Fruit fly (Drosophila melanogaster) whole organism, embryonic: Measurements from ENCODE around the gene defl.

Experiments
- Ada2b ChIP-seq: fragments of 200-800 bp; sonication (Bioruptor generic); IDR thresholded peaks from 2 replicates; pipeline ENCODE4 v1.3.6; 2022; ENCODE audit warnings: missing biosample characterization, missing genetic modification characterization
- Atf6 ChIP-seq: fragments of 200-800 bp; sonication (Bioruptor generic); IDR thresholded peaks from 2 replicates; pipeline ENCODE4 v1.3.6; 2022; ENCODE audit warnings: missing biosample characterization, missing genetic modification characterization
- BtbVII ChIP-seq: fragments of 200-800 bp; sonication (Bioruptor generic); optimal IDR thresholded peaks from 3 replicates; lab custom pipeline; 2017; ENCODE audit warnings: missing biosample characterization, mild to moderate bottlenecking, missing genetic modification characterization
- C15 ChIP-seq: fragments of 200-800 bp; sonication (Bioruptor generic); IDR thresholded peaks from 3 replicates; pipeline ENCODE4 v1.3.6; 2022; ENCODE audit warnings: missing biosample characterization, missing genetic modification characterization
- CG10321 ChIP-seq: fragments of 200-800 bp; sonication (Bioruptor generic); IDR thresholded peaks from 2 replicates; pipeline ENCODE4 v1.3.6; 2022; ENCODE audit warnings: missing biosample characterization, missing genetic modification characterization
- CG10979 ChIP-seq: fragments of 200-800 bp; sonication (Bioruptor generic); optimal IDR thresholded peaks from 2 replicates; lab custom pipeline; 2018; ENCODE audit warnings: missing biosample characterization, mild to moderate bottlenecking, missing genetic modification characterization, moderate library complexity
- CG11247 ChIP-seq: fragments of 200-800 bp; sonication (Bioruptor generic); IDR thresholded peaks from 2 replicates; pipeline ENCODE4 v1.3.6; 2022; ENCODE audit warnings: missing biosample characterization, missing genetic modification characterization
- CG12659 ChIP-seq: fragments of 200-800 bp; sonication (Bioruptor generic); optimal IDR thresholded peaks from 3 replicates; lab custom pipeline; 2017; ENCODE audit warnings: mild to moderate bottlenecking, missing biosample characterization, missing genetic modification reagents, missing genetic modification characterization
- CG13775 ChIP-seq: fragments of 200-800 bp; sonication (Bioruptor generic); optimal IDR thresholded peaks from 3 replicates; lab custom pipeline; 2017; ENCODE audit warnings: missing biosample characterization, mild to moderate bottlenecking, missing genetic modification characterization
- CG14667 ChIP-seq: fragments of 200-800 bp; sonication (Bioruptor generic); IDR thresholded peaks from 2 replicates; pipeline ENCODE4 v1.3.6; 2022; ENCODE audit warnings: missing biosample characterization, missing genetic modification characterization
- CG1603 ChIP-seq: fragments of 200-800 bp; sonication (Bioruptor generic); optimal IDR thresholded peaks from 2 replicates; lab custom pipeline; 2019; ENCODE audit warnings: missing biosample characterization, mild to moderate bottlenecking, missing genetic modification characterization, moderate library complexity
- CG2129 ChIP-seq: fragments of 200-800 bp; sonication (Bioruptor generic); IDR thresholded peaks from 2 replicates; pipeline ENCODE4 v1.3.6; 2022; ENCODE audit warnings: missing biosample characterization, missing genetic modification characterization; ENCODE audit not compliant: partially characterized antibody
- CG2202 ChIP-seq: fragments of 200-800 bp; sonication (Bioruptor generic); optimal IDR thresholded peaks from 2 replicates; lab custom pipeline; 2018; ENCODE audit warnings: missing biosample characterization, mild to moderate bottlenecking, missing genetic modification characterization
- CG30403 ChIP-seq: fragments of 200-800 bp; sonication (Bioruptor generic); optimal IDR thresholded peaks from 3 replicates; lab custom pipeline; 2016; ENCODE audit warnings: missing biosample characterization, missing genetic modification characterization
- CG32532 ChIP-seq: fragments of 200-800 bp; sonication (Bioruptor generic); IDR thresholded peaks from 2 replicates; pipeline ENCODE4 v1.3.6; 2022; ENCODE audit warnings: missing biosample characterization, missing genetic modification characterization
- CG34422 ChIP-seq: fragments of 200-800 bp; sonication (Bioruptor generic); IDR thresholded peaks from 3 replicates; pipeline ENCODE4 v1.3.6; 2022; ENCODE audit warnings: missing biosample characterization, missing genetic modification characterization
- CG5245 ChIP-seq: fragments of 200-800 bp; sonication (Bioruptor generic); optimal IDR thresholded peaks from 3 replicates; lab custom pipeline; 2016; ENCODE audit warnings: missing biosample characterization, missing genetic modification characterization
- CG7786 ChIP-seq: fragments of 200-800 bp; sonication (Bioruptor generic); optimal IDR thresholded peaks from 2 replicates; lab custom pipeline; 2016; ENCODE audit warnings: missing biosample characterization, missing genetic modification characterization
- CG7928 ChIP-seq: fragments of 200-800 bp; sonication (Bioruptor generic); optimal IDR thresholded peaks from 2 replicates; lab custom pipeline; 2017; ENCODE audit warnings: missing biosample characterization, mild to moderate bottlenecking, missing genetic modification characterization
- CG8290 ChIP-seq, 3 experiments: fragments of 200-800 bp; sonication (Bioruptor generic); optimal IDR thresholded peaks; 2 replicates each; lab custom pipeline; 2016 to 2019; ENCODE audit warnings: missing biosample characterization in 3 of 3, missing genetic modification characterization in 3 of 3, mild to moderate bottlenecking in 2 of 3, moderate library complexity in 1 of 3
- CG9215 ChIP-seq: fragments of 200-800 bp; sonication (Bioruptor generic); IDR thresholded peaks from 2 replicates; pipeline ENCODE4 v1.3.6; 2022; ENCODE audit warnings: missing biosample characterization, missing genetic modification characterization
- CG9609 ChIP-seq: fragments of 200-800 bp; sonication (Bioruptor generic); optimal IDR thresholded peaks from 3 replicates; lab custom pipeline; 2016; ENCODE audit warnings: missing biosample characterization, missing genetic modification characterization
- CG9932 ChIP-seq: fragments of 200-800 bp; sonication (Bioruptor generic); IDR thresholded peaks from 2 replicates; pipeline ENCODE4 v1.3.6; 2022; ENCODE audit warnings: missing biosample characterization, missing genetic modification characterization
- Gsc ChIP-seq: fragments of 200-800 bp; sonication (Bioruptor generic); IDR thresholded peaks from 2 replicates; pipeline ENCODE4 v1.3.6; 2022; ENCODE audit warnings: missing biosample characterization, missing genetic modification characterization
- HLH3B ChIP-seq: fragments of 200-800 bp; sonication (Bioruptor generic); IDR thresholded peaks from 2 replicates; pipeline ENCODE4 v1.3.6; 2022; ENCODE audit warnings: missing biosample characterization, missing genetic modification characterization
- HLHmδ ChIP-seq: fragments of 200-800 bp; sonication (Bioruptor generic); optimal IDR thresholded peaks from 2 replicates; lab custom pipeline; 2018; ENCODE audit warnings: missing biosample characterization, mild to moderate bottlenecking, missing genetic modification characterization, moderate library complexity
- Hey ChIP-seq: fragments of 200-800 bp; sonication (Bioruptor generic); optimal IDR thresholded peaks from 3 replicates; lab custom pipeline; 2018; ENCODE audit warnings: missing biosample characterization, mild to moderate bottlenecking, missing genetic modification characterization
- Hmr ChIP-seq: fragments of 200-800 bp; sonication (Bioruptor generic); optimal IDR thresholded peaks from 3 replicates; lab custom pipeline; 2017; ENCODE audit warnings: mild to moderate bottlenecking, missing biosample characterization, missing genetic modification reagents, missing genetic modification characterization
- Opbp ChIP-seq: fragments of 200-800 bp; sonication (Bioruptor generic); IDR thresholded peaks from 3 replicates; pipeline ENCODE4 v1.3.6; 2022; ENCODE audit warnings: missing biosample characterization, missing genetic modification characterization; ENCODE audit not compliant: partially characterized antibody
- Rx ChIP-seq: fragments of 200-800 bp; sonication (Bioruptor generic); IDR thresholded peaks from 2 replicates; pipeline ENCODE4 v1.3.6; 2022; ENCODE audit warnings: missing biosample characterization, missing genetic modification characterization
- Six4 ChIP-seq: fragments of 200-800 bp; sonication (Bioruptor generic); optimal IDR thresholded peaks from 2 replicates; lab custom pipeline; 2016; ENCODE audit warnings: missing biosample characterization, missing genetic modification characterization
- Taf1 ChIP-seq: fragments of 200-800 bp; sonication (Bioruptor generic); IDR thresholded peaks from 2 replicates; pipeline ENCODE4 v1.3.6; 2022; ENCODE audit warnings: missing biosample characterization, missing genetic modification characterization
- Trl ChIP-seq, 3 experiments: fragments of >200 bp in 2 of 3; fragments of 200-800 bp in 1 of 3; sonication (Bioruptor generic) in 1 of 3; optimal IDR thresholded peaks; 2 replicates in 1 of 3; 3 replicates in 2 of 3; lab custom pipeline; 2016 to 2017; ENCODE audit warnings: missing biosample characterization in 1 of 3, missing genetic modification characterization in 1 of 3
- Usf ChIP-seq: fragments of 200-800 bp; sonication (Bioruptor generic); optimal IDR thresholded peaks from 2 replicates; lab custom pipeline; 2017; ENCODE audit warnings: missing genotype, missing biosample characterization, missing genetic modification characterization
- ac ChIP-seq: fragments of 200-800 bp; sonication (Bioruptor generic); optimal IDR thresholded peaks from 3 replicates; lab custom pipeline; 2017; ENCODE audit warnings: missing biosample characterization, mild to moderate bottlenecking, missing genetic modification characterization
- aop ChIP-seq: fragments of 200-800 bp; sonication (Bioruptor generic); IDR thresholded peaks from 2 replicates; pipeline ENCODE4 v1.3.6; 2022; ENCODE audit warnings: missing biosample characterization, missing genetic modification characterization
- emc ChIP-seq: fragments of 200-800 bp; sonication (Bioruptor generic); optimal IDR thresholded peaks from 2 replicates; lab custom pipeline; 2016; ENCODE audit warnings: missing biosample characterization, missing genetic modification characterization
- gem ChIP-seq: fragments of 200-800 bp; sonication (Bioruptor generic); optimal IDR thresholded peaks from 2 replicates; lab custom pipeline; 2019; ENCODE audit warnings: missing biosample characterization, mild to moderate bottlenecking, missing genetic modification characterization, moderate library complexity
- lab ChIP-seq: fragments of 200-800 bp; sonication (Bioruptor generic); optimal IDR thresholded peaks from 3 replicates; lab custom pipeline; 2017; ENCODE audit warnings: missing biosample characterization, missing genetic modification characterization, mild to moderate bottlenecking, moderate library complexity, missing genetic modification reagents
- lov ChIP-seq, 2 experiments: fragments of 200-800 bp in 1 of 2; fragments of >200 bp in 1 of 2; sonication (Bioruptor generic) in 1 of 2; IDR thresholded peaks in 1 of 2; optimal IDR thresholded peaks in 1 of 2; 2 replicates in 1 of 2; 3 replicates in 1 of 2; pipeline versions ENCODE4 v1.3.6 to Lab custom; 2017 to 2022; ENCODE audit warnings: missing biosample characterization in 1 of 2, missing genetic modification characterization in 1 of 2
- nerfin-1 ChIP-seq: fragments of 200-800 bp; sonication (Bioruptor generic); optimal IDR thresholded peaks from 3 replicates; lab custom pipeline; 2019; ENCODE audit warnings: missing biosample characterization, mild to moderate bottlenecking, missing genetic modification characterization, moderate library complexity
- nom ChIP-seq: fragments of 200-800 bp; sonication (Bioruptor generic); optimal IDR thresholded peaks from 2 replicates; lab custom pipeline; 2017; ENCODE audit warnings: missing biosample characterization, missing genetic modification characterization, mild to moderate bottlenecking, moderate library complexity, missing genetic modification reagents
- phol ChIP-seq: fragments of 200-800 bp; sonication (Bioruptor generic); optimal IDR thresholded peaks from 3 replicates; lab custom pipeline; 2018; ENCODE audit warnings: missing biosample characterization, mild to moderate bottlenecking, missing genetic modification characterization, moderate library complexity
- pita ChIP-seq: fragments of 200-800 bp; sonication (Bioruptor generic); optimal IDR thresholded peaks from 2 replicates; lab custom pipeline; 2017; ENCODE audit warnings: missing biosample characterization, mild to moderate bottlenecking, missing genetic modification characterization
- ro ChIP-seq: fragments of 200-800 bp; sonication (Bioruptor generic); IDR thresholded peaks from 2 replicates; pipeline ENCODE4 v1.3.6; 2022; ENCODE audit warnings: missing biosample characterization, missing genetic modification characterization
- row ChIP-seq: fragments of 200-800 bp; sonication (Bioruptor generic); IDR thresholded peaks from 3 replicates; pipeline ENCODE4 v1.3.6; 2022; ENCODE audit warnings: missing biosample characterization, missing genetic modification characterization
- slou ChIP-seq: fragments of 200-800 bp; sonication (Bioruptor generic); optimal IDR thresholded peaks from 3 replicates; lab custom pipeline; 2016; ENCODE audit warnings: missing biosample characterization, missing genetic modification characterization
- trem ChIP-seq: fragments of 200-800 bp; optimal IDR thresholded peaks from 3 replicates; lab custom pipeline; 2019; ENCODE audit warnings: missing biosample characterization, mild to moderate bottlenecking, missing genetic modification characterization, moderate library complexity

Gene defl

DNA sequence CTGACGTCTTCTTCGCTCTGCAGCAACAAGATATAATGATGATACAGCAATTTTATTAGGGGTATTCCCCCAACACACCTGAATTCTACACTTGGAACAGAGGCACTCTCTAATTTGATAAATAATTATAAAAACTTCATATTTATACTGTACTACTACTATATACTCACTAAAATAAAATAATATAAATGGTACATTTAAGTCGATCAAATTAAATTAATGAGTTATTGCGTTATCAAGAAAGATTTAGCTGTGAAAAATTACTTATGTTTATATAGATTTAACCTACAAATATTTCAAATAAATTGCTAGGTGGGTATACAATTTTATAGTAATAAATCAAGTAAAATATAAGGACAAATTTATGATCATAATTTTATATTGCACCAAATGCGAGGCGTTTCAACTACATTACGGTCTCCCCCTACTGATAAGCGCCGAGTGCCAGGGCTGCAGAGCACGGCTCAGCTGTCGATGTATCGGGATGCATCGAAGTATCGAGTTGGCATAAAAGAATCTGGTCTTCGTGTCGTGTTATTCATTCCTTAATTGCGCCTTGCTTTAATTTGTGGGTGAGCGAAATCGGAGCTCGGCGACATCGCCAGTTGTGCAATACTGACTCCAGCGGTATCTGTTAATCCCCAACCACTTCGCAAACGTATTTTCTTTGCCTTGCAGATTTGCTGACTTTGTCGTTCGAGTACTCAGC lies 9.2 kb upstream of the defl start, which contains the start of gene vsg (continued):
- peak; percentile 91 for TF ChIP-seq CG13775 (GFP tag; lab: Kevin White, UChicago)
- peak; percentile 76 for TF ChIP-seq trem (tag; lab: Kevin White, UChicago)
- TF ChIP-seq pita (GFP tag; lab: Kevin White, UChicago) = no peak
- TF ChIP-seq CG8290 (GFP tag; optimal IDR thresholded peaks at IDR 0.05; lab: Kevin White, UChicago) = peak; percentile 22
- peak in 1 of 2 experiments; percentile 76 for TF ChIP-seq CG8290 (tag; optimal IDR thresholded peaks at IDR 0.05; lab: Kevin White, UChicago)
- peak; percentile 36 for TF ChIP-seq CG2202 (tag; lab: Kevin White, UChicago)
- TF ChIP-seq HLHmδ (GFP tag; lab: Kevin White, UChicago) = peak; percentile 10
- TF ChIP-seq CG10321 = no peak
- no peak for TF ChIP-seq Rx (GFP tag; lab: Robert Waterston, UW)
- peak; percentile 88 for TF ChIP-seq CG30403 (GFP tag; lab: Kevin White, UChicago)
- peak; percentile 78 for TF ChIP-seq CG10979 (tag; lab: Kevin White, UChicago)
- TF ChIP-seq Hmr (GFP tag; lab: Kevin White, UChicago) = peak; percentile 75
- TF ChIP-seq CG7786 (GFP tag; lab: Kevin White, UChicago) = peak; percentile 48
- no peak for TF ChIP-seq CG9609 (GFP tag; lab: Kevin White, UChicago)
- TF ChIP-seq ro (GFP tag; lab: Robert Waterston, UW) = 0 out of 2 replicates have a peak, but pooled peaks have one; percentile 57
- peak; percentile 85 for TF ChIP-seq CG9215 (GFP tag; lab: Robert Waterston, UW)
- peak; percentile 49 for TF ChIP-seq Hey
- TF ChIP-seq aop (GFP tag; lab: Robert Waterston, UW) = no peak
- peak; percentile 63 for TF ChIP-seq CG14667 (GFP tag; lab: Robert Waterston, UW)
- no peak for TF ChIP-seq Trl (optimal IDR thresholded peaks at IDR 0.05; lab: Kevin White, UChicago)
- TF ChIP-seq Trl (GFP tag; optimal IDR thresholded peaks at IDR 0.05; lab: Kevin White, UChicago) = peak; percentile 28
- no peak for TF ChIP-seq lov (optimal IDR thresholded peaks at IDR 0.05; lab: Kevin White, UChicago)
- peak; percentile 59; the same call in 1 of the 3 replicates for TF ChIP-seq lov (GFP tag; IDR thresholded peaks at IDR 0.05; lab: Robert Waterston, UW)
- TF ChIP-seq slou (GFP tag; lab: Kevin White, UChicago) = peak; percentile 85
- peak; percentile 67 for TF ChIP-seq CG1603
- peak; percentile 91 for TF ChIP-seq CG12659 (GFP tag; lab: Kevin White, UChicago)
- peak; percentile 57; the same call in 1 of the 2 replicates for TF ChIP-seq CG2129
- TF ChIP-seq CG32532 = peak; percentile 79
- TF ChIP-seq phol (tag; lab: Kevin White, UChicago) = peak; percentile 90
- peak; percentile 15 for TF ChIP-seq emc (GFP tag; lab: Kevin White, UChicago)
- TF ChIP-seq CG5245 (GFP tag; lab: Kevin White, UChicago) = peak; percentile 52
- peak; percentile 69 for TF ChIP-seq Usf (GFP tag; lab: Kevin White, UChicago)
- TF ChIP-seq ac (GFP tag; lab: Kevin White, UChicago) = no peak
- TF ChIP-seq BtbVII = peak; percentile 45
- TF ChIP-seq nom (GFP tag; lab: Kevin White, UChicago) = no peak
- TF ChIP-seq row (GFP tag; lab: Robert Waterston, UW) = peak; percentile 92
- peak; percentile 76 for TF ChIP-seq lab (GFP tag; lab: Kevin White, UChicago)
- TF ChIP-seq nerfin-1 = peak; percentile 80
- TF ChIP-seq Gsc (GFP tag; lab: Robert Waterston, UW) = no peak
- peak; percentile 93 for TF ChIP-seq Opbp (GFP tag; lab: Robert Waterston, UW)
- TF ChIP-seq Ada2b = no peak; the same call in 1 of the 2 replicates
- peak; percentile 61; the same call in 1 of the 2 replicates for TF ChIP-seq HLH3B (GFP tag; lab: Robert Waterston, UW)
- peak; percentile 44 for TF ChIP-seq CG34422 (GFP tag; lab: Robert Waterston, UW)
- TF ChIP-seq C15 (GFP tag; lab: Robert Waterston, UW) = no peak
- TF ChIP-seq gem (tag; lab: Kevin White, UChicago) = peak; percentile 93
- TF ChIP-seq CG11247 = no peak; the same call in 1 of the 2 replicates
- peak; percentile 50; the same call in 1 of the 2 replicates for TF ChIP-seq Atf6 (GFP tag; lab: Robert Waterston, UW)
- TF ChIP-seq Six4 (GFP tag; lab: Kevin White, UChicago) = peak; percentile 59
- TF ChIP-seq CG7928 (GFP tag; lab: Kevin White, UChicago) = peak; percentile 92
- TF ChIP-seq CG9932 (GFP tag; lab: Robert Waterston, UW) = peak; percentile 84
- TF ChIP-seq Taf1 (GFP tag; lab: Robert Waterston, UW) = no peak
